Worm (Caenorhabditis elegans) whole organism, L3 larva: ENCODE data around the gene trap-4.
A peak's percentile ranks its signal among the peaks of the same experiment; 100 is the strongest.

Experiments used
- R02D3.7 ChIP-seq: fragments of 150-350 bp; optimal IDR thresholded peaks from 2 replicates; lab custom pipeline; 2014; ENCODE audit warnings: missing biosample characterization, missing genetic modification characterization
- ama-1 ChIP-seq: fragments of 150-350 bp; optimal IDR thresholded peaks from 2 replicates; lab custom pipeline; 2018
- ceh-16 ChIP-seq: sonication (generic microtip); optimal IDR thresholded peaks from 2 replicates; lab custom pipeline; 2017; ENCODE audit warnings: missing biosample characterization, missing genetic modification characterization
- ceh-28 ChIP-seq: fragments of 150-350 bp; optimal IDR thresholded peaks from 2 replicates; lab custom pipeline; 2014; ENCODE audit warnings: missing biosample characterization, missing genetic modification reagents, missing genetic modification characterization
- ceh-82 ChIP-seq: fragments of 150-350 bp; optimal IDR thresholded peaks from 2 replicates; lab custom pipeline; 2014; ENCODE audit warnings: missing biosample characterization, missing genetic modification characterization
- ceh-9 ChIP-seq: sonication (generic microtip); optimal IDR thresholded peaks from 2 replicates; lab custom pipeline; 2018; ENCODE audit warnings: missing biosample characterization, missing genetic modification characterization
- daf-12 ChIP-seq: fragments of 150-350 bp; optimal IDR thresholded peaks from 2 replicates; lab custom pipeline; 2014; ENCODE audit warnings: missing biosample characterization, missing genetic modification reagents, missing genetic modification characterization
- egl-27 ChIP-seq: sonication (generic microtip); optimal IDR thresholded peaks from 4 replicates; lab custom pipeline; 2017; ENCODE audit warnings: missing biosample characterization, missing genetic modification reagents, missing genetic modification characterization
- egl-5 ChIP-seq: fragments of 150-350 bp; optimal IDR thresholded peaks from 2 replicates; lab custom pipeline; 2017; ENCODE audit warnings: missing biosample characterization, missing genetic modification reagents, missing genetic modification characterization, inconsistent platforms
- elt-2 ChIP-seq: sonication (generic microtip); optimal IDR thresholded peaks from 2 replicates; lab custom pipeline; 2016; ENCODE audit warnings: missing genetic modification reagents, mild to moderate bottlenecking, missing genetic modification characterization, missing compliant biosample characterization
- elt-3 ChIP-seq, 3 experiments: fragments of 150-350 bp in 1 of 3; sonication (generic microtip) in 2 of 3; optimal IDR thresholded peaks; 2 replicates in 2 of 3; 4 replicates in 1 of 3; lab custom pipeline; 2014 to 2017; ENCODE audit warnings: missing biosample characterization in 3 of 3, missing genetic modification characterization in 3 of 3
- eor-1 ChIP-seq, 2 experiments: fragments of 150-350 bp; optimal IDR thresholded peaks; 2 replicates each; lab custom pipeline; 2014 to 2018; ENCODE audit warnings: missing biosample characterization in 2 of 2, missing genetic modification characterization in 2 of 2
- fkh-10 ChIP-seq: sonication (generic microtip); optimal IDR thresholded peaks from 2 replicates; lab custom pipeline; 2017; ENCODE audit warnings: missing biosample characterization, missing genetic modification reagents, missing genetic modification characterization
- fkh-2 ChIP-seq: fragments of 150-350 bp; optimal IDR thresholded peaks from 2 replicates; lab custom pipeline; 2014; ENCODE audit warnings: missing biosample characterization, missing genetic modification reagents, missing genetic modification characterization
- fos-1 ChIP-seq: fragments of 150-350 bp; optimal IDR thresholded peaks from 2 replicates; lab custom pipeline; 2014; ENCODE audit warnings: missing biosample characterization, missing genetic modification characterization
- hmg-11 ChIP-seq: sonication (generic microtip); optimal IDR thresholded peaks from 2 replicates; lab custom pipeline; 2016; ENCODE audit warnings: missing genetic modification characterization, missing compliant biosample characterization
- lin-15B ChIP-seq: fragments of 150-350 bp; optimal IDR thresholded peaks from 2 replicates; lab custom pipeline; 2014; ENCODE audit warnings: missing biosample characterization, missing genetic modification characterization
- lin-39 ChIP-seq: fragments of 150-350 bp; optimal IDR thresholded peaks from 2 replicates; lab custom pipeline; 2018; ENCODE audit warnings: missing biosample characterization, missing genetic modification reagents, missing genetic modification characterization
- lsy-12 ChIP-seq: sonication (generic microtip); optimal IDR thresholded peaks from 2 replicates; lab custom pipeline; 2016; ENCODE audit warnings: mild to moderate bottlenecking, missing genetic modification characterization, missing compliant biosample characterization
- mdl-1 ChIP-seq: fragments of 150-350 bp; optimal IDR thresholded peaks from 2 replicates; lab custom pipeline; 2014; ENCODE audit warnings: missing biosample characterization, missing genetic modification characterization
- mml-1 ChIP-seq: fragments of 150-350 bp; sonication (generic microtip); optimal IDR thresholded peaks from 3 replicates; lab custom pipeline; 2014; ENCODE audit warnings: missing biosample characterization, missing genetic modification characterization
- nfya-1 ChIP-seq: sonication (generic microtip); optimal IDR thresholded peaks from 2 replicates; lab custom pipeline; 2017; ENCODE audit warnings: missing genetic modification characterization, mild to moderate bottlenecking, missing compliant biosample characterization, antibody characterized with exemption, moderate library complexity; ENCODE audit not compliant: insufficient read depth
- nhr-11 ChIP-seq: fragments of 150-350 bp; optimal IDR thresholded peaks from 2 replicates; lab custom pipeline; 2014; ENCODE audit warnings: missing biosample characterization, missing genetic modification characterization
- nhr-12 ChIP-seq: fragments of 150-350 bp; optimal IDR thresholded peaks from 2 replicates; lab custom pipeline; 2014; ENCODE audit warnings: missing biosample characterization, missing genetic modification characterization
- nhr-23 ChIP-seq: fragments of 150-350 bp; optimal IDR thresholded peaks from 2 replicates; lab custom pipeline; 2014; ENCODE audit warnings: missing biosample characterization, missing genetic modification reagents, missing genetic modification characterization
- nhr-237 ChIP-seq: fragments of 150-350 bp; optimal IDR thresholded peaks from 2 replicates; lab custom pipeline; 2014; ENCODE audit warnings: missing biosample characterization, missing genetic modification characterization
- nhr-25 ChIP-seq: sonication (generic microtip); optimal IDR thresholded peaks from 2 replicates; lab custom pipeline; 2017; ENCODE audit warnings: missing biosample characterization, missing genetic modification characterization
- nhr-28 ChIP-seq: fragments of 150-350 bp; optimal IDR thresholded peaks from 2 replicates; lab custom pipeline; 2014; ENCODE audit warnings: missing biosample characterization, missing genetic modification characterization
- nhr-43 ChIP-seq: sonication (generic microtip); optimal IDR thresholded peaks from 2 replicates; lab custom pipeline; 2016; ENCODE audit warnings: mild to moderate bottlenecking, missing genetic modification characterization, missing compliant biosample characterization; ENCODE audit not compliant: poor library complexity, severe bottlenecking
- nhr-76 ChIP-seq: fragments of 150-350 bp; sonication (generic microtip); optimal IDR thresholded peaks from 5 replicates; lab custom pipeline; 2014; ENCODE audit warnings: missing biosample characterization, missing genetic modification characterization
- pha-4 ChIP-seq: fragments of 150-350 bp; optimal IDR thresholded peaks from 2 replicates; lab custom pipeline; 2014; ENCODE audit warnings: missing biosample characterization, missing genetic modification reagents, missing genetic modification characterization
- pqm-1 ChIP-seq: fragments of 150-350 bp; optimal IDR thresholded peaks from 2 replicates; lab custom pipeline; 2017; ENCODE audit warnings: missing biosample characterization, missing genetic modification characterization, inconsistent platforms
- sea-2 ChIP-seq: fragments of 150-350 bp; sonication (generic microtip); optimal IDR thresholded peaks from 4 replicates; lab custom pipeline; 2014; ENCODE audit warnings: missing biosample characterization, missing genetic modification reagents, missing genetic modification characterization
- skn-1 ChIP-seq: fragments of 150-350 bp; optimal IDR thresholded peaks from 2 replicates; lab custom pipeline; 2014; ENCODE audit warnings: missing biosample characterization, missing genetic modification characterization
- snpc-4 ChIP-seq: fragments of 150-350 bp; optimal IDR thresholded peaks from 2 replicates; lab custom pipeline; 2014; ENCODE audit warnings: missing biosample characterization, missing genetic modification characterization
- tbx-2 ChIP-seq: sonication (generic microtip); optimal IDR thresholded peaks from 2 replicates; lab custom pipeline; 2016; ENCODE audit warnings: mild to moderate bottlenecking, missing genetic modification characterization, missing compliant biosample characterization
- unc-39 ChIP-seq: sonication (generic microtip); optimal IDR thresholded peaks from 4 replicates; lab custom pipeline; 2017; ENCODE audit warnings: missing biosample characterization, missing genetic modification characterization
- zag-1 ChIP-seq: fragments of 150-350 bp; optimal IDR thresholded peaks from 2 replicates; lab custom pipeline; 2014; ENCODE audit warnings: missing biosample characterization, missing genetic modification characterization
- ztf-11 ChIP-seq: fragments of 150-350 bp; optimal IDR thresholded peaks from 2 replicates; lab custom pipeline; 2014; ENCODE audit warnings: missing biosample characterization, missing genetic modification characterization
- ztf-4 ChIP-seq: fragments of 150-350 bp; optimal IDR thresholded peaks from 2 replicates; lab custom pipeline; 2014; ENCODE audit warnings: missing biosample characterization, missing genetic modification characterization

trap-4 gene

ce11 chrIII:11942664-11943063 is 22.1 kb downstream of the trap-4 start:
- TF ChIP-seq nfya-1 (tag; lab: Kevin White, UChicago) (peak; percentile 56), ama-1 (lab: Kevin White, UChicago) (no peak), sea-2 (no peak), lin-15B (tag; lab: Kevin White, UChicago) (peak; percentile 10), nhr-11 (tag; lab: Kevin White, UChicago) (no peak)

ce11 chrIII:11946062-11946749 is 25.7 kb downstream of the trap-4 start:
- TF ChIP-seq nhr-25 (tag; lab: Kevin White, UChicago) (peak; percentile 46), tbx-2 (tag; lab: Kevin White, UChicago) (peak; percentile 63), unc-39 (tag; lab: Kevin White, UChicago) (no peak), ztf-4 (tag; lab: Kevin White, UChicago) (no peak), eor-1 (tag; optimal IDR thresholded peaks at IDR 0.05; lab: Kevin White, UChicago) (peak in 1 of 2 experiments; percentile 74), lin-15B (tag; lab: Kevin White, UChicago) (peak; percentile 90), pha-4 (peak; percentile 72), ceh-16 (tag; lab: Kevin White, UChicago) (no peak), nhr-12 (tag; lab: Kevin White, UChicago) (no peak), zag-1 (tag; lab: Kevin White, UChicago) (no peak), lin-39 (tag; lab: Kevin White, UChicago) (peak; percentile 63), nhr-28 (tag; lab: Kevin White, UChicago) (no peak), snpc-4 (tag; lab: Kevin White, UChicago) (peak; percentile 77), fkh-2 (tag; lab: Kevin White, UChicago) (no peak), ceh-28 (tag; lab: Kevin White, UChicago) (no peak), hmg-11 (tag; lab: Kevin White, UChicago) (peak; percentile 65), R02D3.7 (peak; percentile 40), fos-1 (tag; lab: Kevin White, UChicago) (no peak), nfya-1 (tag; lab: Kevin White, UChicago) (peak; percentile 95), daf-12 (no peak), ceh-82 (tag; lab: Kevin White, UChicago) (peak; percentile 17), fkh-10 (GFP tag; lab: Kevin White, UChicago) (peak; percentile 84), nhr-23 (tag; lab: Kevin White, UChicago) (peak; percentile 86), lsy-12 (tag; lab: Kevin White, UChicago) (peak; percentile 88), skn-1 (tag; lab: Kevin White, UChicago) (peak; percentile 41), ama-1 (lab: Kevin White, UChicago) (peak; percentile 6), nhr-43 (peak; percentile 96)

- no peak for TF ChIP-seq nhr-23 (tag; lab: Kevin White, UChicago)
- TF ChIP-seq ceh-28 (tag; lab: Kevin White, UChicago) = no peak
- no peak for TF ChIP-seq mdl-1
- TF ChIP-seq egl-27 (tag; lab: Kevin White, UChicago) = no peak
- TF ChIP-seq nfya-1 (tag; lab: Kevin White, UChicago) = peak; percentile 71
- TF ChIP-seq pqm-1 (tag; lab: Kevin White, UChicago) = no peak
Measured at ce11 chrIII:11946973-11947372, 26.4 kb downstream of the trap-4 start, which contains the start of gene Y56A3A.7. TSS of gene Y56A3A.7 (minus strand) at chrIII:11947019.

- no peak for TF ChIP-seq egl-27 (tag; lab: Kevin White, UChicago)
- no peak for TF ChIP-seq R02D3.7
- no peak for TF ChIP-seq ceh-9 (tag; lab: Kevin White, UChicago)
- TF ChIP-seq sea-2 = no peak
- TF ChIP-seq snpc-4 (tag; lab: Kevin White, UChicago) = no peak
- TF ChIP-seq nfya-1 (tag; lab: Kevin White, UChicago) = peak; percentile 21
- TF ChIP-seq nhr-11 (tag; lab: Kevin White, UChicago) = no peak
- no peak for TF ChIP-seq zag-1 (tag; lab: Kevin White, UChicago)
- no peak for TF ChIP-seq eor-1 (tag; optimal IDR thresholded peaks at IDR 0.05; lab: Kevin White, UChicago)
- no peak for TF ChIP-seq ceh-16 (tag; lab: Kevin White, UChicago)
- no peak for TF ChIP-seq skn-1 (tag; lab: Kevin White, UChicago)
- no peak for TF ChIP-seq nhr-28 (tag; lab: Kevin White, UChicago)
- TF ChIP-seq ceh-82 (tag; lab: Kevin White, UChicago) = no peak
- TF ChIP-seq lin-15B (tag; lab: Kevin White, UChicago) = no peak
- TF ChIP-seq nhr-12 (tag; lab: Kevin White, UChicago) = no peak
- peak; percentile 76 for TF ChIP-seq pqm-1 (tag; lab: Kevin White, UChicago)
- TF ChIP-seq ama-1 (lab: Kevin White, UChicago) = no peak
- TF ChIP-seq ztf-11 = no peak
- TF ChIP-seq lin-39 (tag; lab: Kevin White, UChicago) = no peak
- TF ChIP-seq nhr-237 (tag; lab: Kevin White, UChicago) = no peak
- TF ChIP-seq hmg-11 (tag; lab: Kevin White, UChicago) = peak; percentile 27
- TF ChIP-seq elt-2 (tag; lab: Kevin White, UChicago) = peak; percentile 51
- TF ChIP-seq daf-12 = no peak
- no peak for TF ChIP-seq fkh-2 (tag; lab: Kevin White, UChicago)
- no peak for TF ChIP-seq nhr-76 (tag; lab: Kevin White, UChicago)
- TF ChIP-seq lsy-12 (tag; lab: Kevin White, UChicago) = no peak
- TF ChIP-seq fkh-10 (GFP tag; lab: Kevin White, UChicago) = no peak
- no peak for TF ChIP-seq nhr-43
- TF ChIP-seq mdl-1 = no peak
- no peak for TF ChIP-seq egl-5 (tag; lab: Kevin White, UChicago)
- TF ChIP-seq nhr-23 (tag; lab: Kevin White, UChicago) = no peak
- no peak for TF ChIP-seq nhr-25 (tag; lab: Kevin White, UChicago)
- TF ChIP-seq elt-3 (tag; optimal IDR thresholded peaks at IDR 0.05; lab: Kevin White, UChicago) = no peak
- TF ChIP-seq mml-1 = no peak
Measured at ce11 chrIII:11947527-11947926, 27.0 kb downstream of the trap-4 start.
